Fruit fly (Drosophila melanogaster) whole organism, embryonic: Measurements from ENCODE around the gene gpp.

Experiments
- Asciz ChIP-seq: fragments of 200-800 bp; sonication (Bioruptor generic); optimal IDR thresholded peaks from 2 replicates; lab custom pipeline; 2017; ENCODE audit warnings: missing biosample characterization, mild to moderate bottlenecking, missing genetic modification characterization, missing genetic modification reagents
- CG1602 ChIP-seq: fragments of 200-800 bp; sonication (Bioruptor generic); optimal IDR thresholded peaks from 3 replicates; lab custom pipeline; 2016; ENCODE audit warnings: missing biosample characterization, missing genetic modification characterization
- CG18619 ChIP-seq: fragments of 200-800 bp; sonication (Bioruptor generic); optimal IDR thresholded peaks from 3 replicates; lab custom pipeline; 2017; ENCODE audit warnings: missing biosample characterization, mild to moderate bottlenecking, missing genetic modification characterization
- CG34376 ChIP-seq: fragments of 200-800 bp; sonication (Bioruptor generic); optimal IDR thresholded peaks from 2 replicates; lab custom pipeline; 2018; ENCODE audit warnings: missing biosample characterization, mild to moderate bottlenecking, missing genetic modification characterization
- CG7372 ChIP-seq: fragments of 200-800 bp; sonication (Bioruptor generic); IDR thresholded peaks from 2 replicates; pipeline ENCODE4 v1.3.6; 2022; ENCODE audit warnings: missing biosample characterization, missing genetic modification characterization
- CG8478 ChIP-seq: fragments of >200 bp; optimal IDR thresholded peaks from 2 replicates; lab custom pipeline; 2018
- NK7.1 ChIP-seq: fragments of 200-800 bp; sonication (Bioruptor generic); optimal IDR thresholded peaks from 3 replicates; lab custom pipeline; 2016; ENCODE audit warnings: missing biosample characterization, missing genetic modification characterization
- abd-A ChIP-seq: fragments of 200-800 bp; sonication (Bioruptor generic); optimal IDR thresholded peaks from 3 replicates; lab custom pipeline; 2019; ENCODE audit warnings: missing biosample characterization, mild to moderate bottlenecking, missing genetic modification characterization, moderate library complexity
- bab2 ChIP-seq: fragments of 200-800 bp; sonication (Bioruptor generic); optimal IDR thresholded peaks from 2 replicates; lab custom pipeline; 2016; ENCODE audit warnings: missing biosample characterization, missing genetic modification characterization
- p53 ChIP-seq: fragments of 200-800 bp; sonication (Bioruptor generic); optimal IDR thresholded peaks from 2 replicates; lab custom pipeline; 2016; ENCODE audit warnings: missing biosample characterization, missing genetic modification characterization
- run ChIP-seq: fragments of 200-800 bp; sonication (Bioruptor generic); optimal IDR thresholded peaks from 3 replicates; lab custom pipeline; 2018; ENCODE audit warnings: missing biosample characterization, mild to moderate bottlenecking, missing genetic modification characterization
- unpg ChIP-seq: fragments of 200-800 bp; sonication (Bioruptor generic); optimal IDR thresholded peaks from 3 replicates; lab custom pipeline; 2018; ENCODE audit warnings: missing biosample characterization, mild to moderate bottlenecking, missing genetic modification characterization, moderate library complexity

DNA sequence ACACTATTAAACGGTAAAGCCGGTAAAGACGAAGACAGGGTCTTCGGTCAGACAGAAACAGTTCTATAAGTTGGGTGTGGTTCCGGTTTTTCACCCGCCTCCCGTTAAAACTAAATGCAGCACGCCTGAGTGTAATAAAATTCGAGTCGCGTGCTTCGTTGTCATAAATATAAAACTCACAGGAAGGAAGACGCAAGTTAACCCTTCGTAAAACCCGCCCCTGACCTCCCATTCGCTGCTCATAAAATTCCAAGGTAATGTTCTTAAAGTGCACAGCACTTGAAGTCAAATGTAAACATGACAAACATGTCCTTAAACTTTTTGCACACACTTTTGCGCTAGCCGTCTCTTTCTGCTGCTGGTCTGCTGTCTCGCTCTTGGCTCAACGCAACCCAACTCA lies 14.6 kb downstream of the gpp start:
- no peak for TF ChIP-seq run (tag; lab: Kevin White, UChicago)
- TF ChIP-seq CG8478 (lab: Kevin White, UChicago): no peak
- no peak for TF ChIP-seq CG7372 (GFP tag; lab: Robert Waterston, UW)
- no peak for TF ChIP-seq CG1602 (GFP tag; lab: Kevin White, UChicago)
- no peak for TF ChIP-seq p53
- TF ChIP-seq unpg (GFP tag; lab: Kevin White, UChicago): no peak
- TF ChIP-seq bab2 (GFP tag; lab: Kevin White, UChicago): no peak
- no peak for TF ChIP-seq abd-A (tag; lab: Kevin White, UChicago)
- TF ChIP-seq NK7.1 (GFP tag; lab: Kevin White, UChicago): no peak
- TF ChIP-seq CG34376 (GFP tag; lab: Kevin White, UChicago): no peak
- TF ChIP-seq Asciz (GFP tag; lab: Kevin White, UChicago): no peak
- TF ChIP-seq CG18619: no peak
